Worm (Caenorhabditis elegans) whole organism, dauer: ENCODE results near the gene srg-56.

ENCODE experiments used
- unc-62 ChIP-seq: sonication (generic microtip); optimal IDR thresholded peaks from 2 replicates; lab custom pipeline; 2017; ENCODE audit warnings: missing biosample characterization, missing genetic modification reagents, missing genetic modification characterization

The srg-56 gene

ce11 chrV:2739607-2740006, 1.5 kb upstream of the srg-56 start:
- TF ChIP-seq unc-62 (GFP tag; lab: Kevin White, UChicago): no peak

DNA sequence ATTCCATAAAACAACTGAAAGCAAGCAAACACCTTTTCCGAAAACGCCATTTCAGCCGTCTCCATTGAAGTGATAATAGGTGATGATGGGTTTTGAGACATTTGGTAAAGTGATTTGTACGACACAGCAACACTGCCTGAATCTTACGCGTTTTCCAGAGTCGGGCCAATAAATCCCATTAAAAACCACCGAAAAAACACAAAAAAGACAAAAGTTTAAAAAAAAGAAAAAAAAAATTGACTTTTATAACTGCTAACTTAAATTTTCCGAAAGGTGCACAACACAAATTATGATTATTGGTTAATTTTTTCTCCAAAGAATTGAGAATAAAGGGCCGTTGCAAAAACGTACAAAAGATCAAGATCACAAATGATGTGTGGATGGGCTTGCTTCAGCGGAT, 3.7 kb downstream of the srg-56 start, which contains the start of gene srg-57:
TSS of gene srg-57 (minus strand) at position 101 of the 400 bp plus-strand sequence.
- TF ChIP-seq unc-62 (GFP tag; lab: Kevin White, UChicago): no peak

DNA sequence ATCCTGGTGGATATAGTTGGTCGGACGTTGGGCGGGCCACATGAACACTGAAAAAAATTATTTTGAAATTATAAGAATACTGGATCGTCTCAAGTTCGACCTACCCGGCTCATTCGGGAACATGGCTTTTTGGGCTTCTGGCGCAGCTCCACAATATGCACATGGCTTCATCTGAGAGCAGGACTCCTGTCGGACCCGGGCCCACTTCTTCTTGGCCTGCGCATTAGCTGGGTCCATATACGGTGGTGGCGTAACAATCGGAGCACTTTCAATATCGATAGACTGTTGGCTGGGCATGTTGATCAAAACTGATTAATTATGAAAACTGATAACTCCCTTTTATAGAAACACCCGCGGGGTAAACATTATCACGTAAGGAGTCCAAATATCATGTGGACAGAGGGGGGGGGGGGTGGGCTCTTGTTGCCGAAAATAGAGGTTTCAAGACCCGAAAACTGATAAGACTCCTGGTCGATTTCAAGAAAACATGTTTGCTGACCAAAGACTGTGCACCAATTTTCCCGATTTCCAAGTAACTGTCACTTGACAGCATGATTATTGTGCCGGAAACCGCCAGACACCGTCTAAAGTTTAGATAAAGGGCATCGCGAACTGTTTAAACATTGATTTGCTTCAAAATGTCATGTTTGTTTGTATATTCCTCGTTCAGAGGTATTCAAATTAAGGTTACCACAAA, 7.1 kb downstream of the srg-56 start, which contains the start of gene dod-3:
TSS of gene dod-3 (minus strand) at position 315 of the 697 bp plus-strand sequence.
- TF ChIP-seq unc-62 (GFP tag; lab: Kevin White, UChicago): no peak

DNA sequence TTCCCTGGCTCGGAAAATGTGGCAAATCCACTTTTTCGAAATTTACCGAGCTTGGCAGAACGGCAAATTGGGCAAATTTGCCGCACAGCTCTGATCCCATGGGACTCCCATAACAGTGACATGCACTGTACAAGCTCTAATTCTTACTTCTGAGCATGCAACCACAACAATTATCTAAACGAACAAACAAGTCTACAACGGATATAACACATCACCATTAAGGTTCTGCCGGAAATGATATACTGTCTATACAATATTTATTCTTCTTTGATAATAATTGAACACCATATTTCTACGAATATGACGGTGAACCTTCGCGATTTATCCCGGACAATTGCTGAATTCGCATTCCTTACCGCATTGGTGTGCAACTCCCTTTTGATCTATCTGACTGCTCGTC, 9.8 kb downstream of the srg-56 start, which contains the start of gene str-33:
TSS of gene str-33 (plus strand) at position 301 of the 400 bp plus-strand sequence.
- TF ChIP-seq unc-62 (GFP tag; lab: Kevin White, UChicago): no peak

DNA sequence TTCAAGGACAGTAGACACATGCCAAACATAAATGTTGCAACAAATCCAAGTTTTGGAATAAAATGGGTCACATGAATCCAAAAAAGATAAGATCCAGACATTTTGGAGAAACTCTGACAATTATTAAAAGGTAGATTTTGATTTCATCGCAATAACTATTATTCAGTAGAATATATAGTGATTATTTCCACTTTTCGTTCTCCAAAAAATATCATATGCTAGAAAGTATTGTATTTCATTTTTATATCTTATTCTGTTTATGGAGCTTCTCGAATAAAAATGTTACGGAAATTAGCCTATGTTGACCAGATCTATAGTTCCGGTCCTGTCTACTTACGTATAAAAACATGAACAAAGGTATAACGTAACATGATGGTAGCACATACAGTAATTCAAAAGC, 11.0 kb downstream of the srg-56 start, which contains the start of gene str-13:
TSS of gene str-13 (minus strand) at position 101 of the 400 bp plus-strand sequence.
- TF ChIP-seq unc-62 (GFP tag; lab: Kevin White, UChicago): no peak

ce11 chrV:2725225-2725624, 12.8 kb downstream of the srg-56 start, which contains the start of gene srg-59:
Gene srg-59, minus strand, starts transcription at chrV:2725325.
- no peak for TF ChIP-seq unc-62 (GFP tag; lab: Kevin White, UChicago)

- TF ChIP-seq unc-62 (GFP tag; lab: Kevin White, UChicago): no peak
Measured at ce11 chrV:2722555-2722954, 15.5 kb downstream of the srg-56 start, which contains the start of gene srg-60. Gene srg-60, minus strand, starts transcription at chrV:2722655.

DNA sequence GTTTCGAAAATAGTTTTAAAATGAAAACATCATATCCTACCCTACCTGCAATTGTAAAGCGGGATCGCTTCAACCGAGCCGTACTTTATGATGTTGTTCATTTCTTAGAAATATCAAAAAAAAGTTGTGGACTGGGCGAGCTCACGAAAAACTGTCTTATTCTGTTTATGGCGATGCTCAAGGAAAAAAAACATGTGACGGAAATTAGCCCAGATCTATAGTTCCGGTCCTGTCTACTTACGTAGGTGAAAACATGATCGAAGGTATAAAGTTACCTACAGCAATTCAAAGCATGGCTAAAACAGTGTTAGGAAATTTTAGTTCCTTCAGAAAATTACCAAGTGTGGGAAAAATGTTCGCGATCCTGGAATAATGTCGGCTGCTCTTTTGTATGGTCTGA, 17.3 kb downstream of the srg-56 start, which contains the start of gene srt-27:
TSS of gene srt-27 (minus strand) at position 101 of the 400 bp plus-strand sequence.
- TF ChIP-seq unc-62 (GFP tag; lab: Kevin White, UChicago): no peak

DNA sequence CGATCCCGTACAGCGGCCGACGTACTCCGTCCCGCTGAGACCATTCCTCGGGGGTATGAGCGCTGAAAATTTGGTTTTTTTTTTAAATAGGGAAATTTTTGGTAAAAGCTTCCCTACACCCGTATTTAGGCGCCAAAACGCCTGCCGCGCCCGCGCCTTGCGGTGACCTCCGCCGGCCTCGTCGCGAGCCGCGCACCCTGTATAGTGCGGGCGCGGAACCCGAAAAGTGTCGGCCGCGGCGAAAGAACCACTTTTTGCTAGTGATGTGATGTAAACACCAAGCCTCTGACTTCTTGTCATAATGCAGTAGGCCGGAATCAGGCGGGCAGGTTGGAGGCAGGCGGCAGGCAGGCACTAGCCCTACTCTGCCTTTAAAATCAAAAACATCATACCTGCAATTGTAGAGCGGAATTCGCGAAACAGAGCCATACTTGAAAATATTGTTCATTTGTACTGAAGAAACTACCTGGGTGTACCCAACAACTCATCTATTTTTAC, 19.3 kb downstream of the srg-56 start, which contains the start of gene srt-29:
TSS of gene srt-29 (minus strand) at position 448 of the 498 bp plus-strand sequence.
- no peak for TF ChIP-seq unc-62 (GFP tag; lab: Kevin White, UChicago)

DNA sequence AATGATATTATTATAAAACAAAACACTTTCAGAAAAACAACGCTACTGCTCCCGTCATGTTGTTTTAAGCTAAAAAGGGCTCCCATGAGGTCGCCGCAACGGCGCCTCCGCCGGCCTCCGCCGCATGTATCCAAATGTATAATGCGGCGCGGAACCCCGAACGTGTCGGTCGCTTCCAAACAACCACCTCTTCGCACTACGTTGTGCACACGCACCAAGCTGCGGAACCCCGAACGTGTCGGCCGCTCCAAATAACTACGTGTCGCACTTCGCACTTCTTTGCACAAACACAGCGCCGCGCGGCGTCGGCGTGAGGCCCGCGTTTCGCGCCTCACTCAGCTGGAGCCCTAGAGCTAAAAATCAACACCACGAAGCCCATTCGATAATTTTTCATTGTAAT, 21.1 kb downstream of the srg-56 start:
- no peak for TF ChIP-seq unc-62 (GFP tag; lab: Kevin White, UChicago)

DNA sequence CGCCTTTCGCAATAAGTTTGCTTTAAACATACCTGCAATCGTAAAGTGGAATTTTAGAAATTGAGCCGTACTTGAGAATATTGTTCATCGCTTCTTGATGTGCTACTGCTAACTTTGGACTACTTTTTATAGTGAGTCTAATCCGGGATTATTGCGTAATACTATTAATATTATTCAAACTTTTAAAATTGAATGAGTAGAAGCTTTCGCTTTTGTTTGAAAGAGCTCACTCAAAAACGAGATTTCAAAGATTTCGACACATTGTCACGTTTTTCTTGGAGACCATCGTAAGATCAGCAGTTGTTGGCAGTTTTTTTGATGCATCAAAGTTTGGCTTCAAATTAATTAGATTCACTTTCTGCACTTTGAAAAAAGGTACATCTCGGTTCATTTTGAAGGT, 24.5 kb downstream of the srg-56 start, which contains the start of gene srt-28:
TSS of gene srt-28 (minus strand) at position 101 of the 400 bp plus-strand sequence.
- no peak for TF ChIP-seq unc-62 (GFP tag; lab: Kevin White, UChicago)

DNA sequence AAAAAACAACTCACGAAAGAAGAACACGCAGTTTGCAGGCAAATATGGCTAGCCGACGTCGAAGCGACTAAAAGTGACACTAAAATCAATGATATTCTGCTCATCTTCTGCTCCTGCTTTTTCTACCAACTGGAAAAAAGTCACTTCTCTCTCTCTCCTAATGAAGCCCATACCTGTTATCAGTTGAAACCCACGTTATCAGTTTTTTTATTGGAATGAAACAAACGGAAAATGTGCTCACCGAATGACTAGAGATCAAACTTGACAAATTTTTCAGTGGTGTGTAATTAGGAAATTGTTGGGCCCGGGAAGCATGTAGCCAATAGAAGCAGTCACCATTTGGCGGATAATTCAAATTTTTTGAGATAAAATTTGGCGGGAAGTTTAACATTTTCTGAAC, 26.6 kb downstream of the srg-56 start, which contains the start of gene C24B9.3:
TSS of gene C24B9.3 (minus strand) at position 171 of the 400 bp plus-strand sequence.
- no peak for TF ChIP-seq unc-62 (GFP tag; lab: Kevin White, UChicago)

ce11 chrV:2710192-2710591, 27.9 kb downstream of the srg-56 start:
- TF ChIP-seq unc-62 (GFP tag; lab: Kevin White, UChicago): no peak

DNA sequence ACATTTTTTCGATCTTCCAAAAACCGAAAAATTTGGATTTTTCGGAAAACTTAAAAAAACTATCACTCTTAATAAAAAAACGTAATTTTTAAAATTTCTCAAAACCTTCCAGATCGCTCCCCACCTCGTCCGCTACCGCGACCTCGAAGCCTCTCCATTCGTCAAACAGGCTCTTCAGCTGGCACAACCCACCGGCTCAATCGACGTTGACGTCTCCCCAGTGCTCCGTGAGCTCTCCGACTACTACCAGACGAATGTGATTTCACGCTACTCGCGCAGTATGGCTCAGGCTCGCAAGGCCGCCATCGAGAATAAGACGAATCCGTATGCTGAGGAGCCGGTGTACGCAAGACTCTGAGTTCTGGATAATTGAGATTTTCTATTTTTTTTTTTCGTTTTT, 31.7 kb downstream of the srg-56 start:
- no peak for TF ChIP-seq unc-62 (GFP tag; lab: Kevin White, UChicago)

ce11 chrV:2703299-2703698, 34.8 kb downstream of the srg-56 start:
- TF ChIP-seq unc-62 (GFP tag; lab: Kevin White, UChicago): no peak

ce11 chrV:2702883-2703282, 35.2 kb downstream of the srg-56 start:
- no peak for TF ChIP-seq unc-62 (GFP tag; lab: Kevin White, UChicago)
